Fruit fly (Drosophila melanogaster): ENCODE results near the gene CG10340.

Gene CG10340

dm6 chr3R:16615009-16615408, 818 bp upstream of the CG10340 start, which contains the start of gene CG17562:
Gene CG17562 (plus strand): TSS chr3R:16615309.
- TF ChIP-seq CG8159 (tag; optimal IDR thresholded peaks at IDR 0.05) (no peak), rn (GFP tag; IDR thresholded peaks at IDR 0.05) (no peak), CG32121 (GFP tag; IDR thresholded peaks at IDR 0.05) (no peak)

dm6 chr3R:16613300-16613699, 891 bp downstream of the CG10340 start, which contains the start of gene CG12783:
Gene CG12783 (minus strand): TSS chr3R:16613400.
- TF ChIP-seq CG12605 (GFP tag; IDR thresholded peaks at IDR 0.05) = no peak
- TF ChIP-seq CG10348 (GFP tag; IDR thresholded peaks at IDR 0.05) = no peak
- no peak for TF ChIP-seq CG9948 (tag; optimal IDR thresholded peaks at IDR 0.05)
- TF ChIP-seq Pif1B (GFP tag; optimal IDR thresholded peaks at IDR 0.05) = no peak
- TF ChIP-seq CG14655 (GFP tag; optimal IDR thresholded peaks at IDR 0.05) = no peak
- TF ChIP-seq EcR (GFP tag; optimal IDR thresholded peaks at IDR 0.05) = no peak
- TF ChIP-seq Ets98B (GFP tag; IDR thresholded peaks at IDR 0.05) = no peak
- TF ChIP-seq D1 (tag; optimal IDR thresholded peaks at IDR 0.05) = no peak
- TF ChIP-seq CG13204 (GFP tag; optimal IDR thresholded peaks at IDR 0.05) = no peak
- no peak for TF ChIP-seq CG8159 (tag; optimal IDR thresholded peaks at IDR 0.05)
- TF ChIP-seq CG8301 (tag; optimal IDR thresholded peaks at IDR 0.05) = no peak
- TF ChIP-seq CG15710 (tag; optimal IDR thresholded peaks at IDR 0.05) = no peak
- no peak for TF ChIP-seq CG4496 (GFP tag; IDR thresholded peaks at IDR 0.05)
- no peak for TF ChIP-seq CG32121 (GFP tag; IDR thresholded peaks at IDR 0.05)
- no peak for TF ChIP-seq gl (tag; optimal IDR thresholded peaks at IDR 0.05)
- no peak for TF ChIP-seq CG34367 (tag; optimal IDR thresholded peaks at IDR 0.05)
- TF ChIP-seq fd96Ca (GFP tag; IDR thresholded peaks at IDR 0.05) = no peak
- no peak for TF ChIP-seq Snoo (tag; optimal IDR thresholded peaks at IDR 0.05)
- TF ChIP-seq Pif1A (GFP tag; optimal IDR thresholded peaks at IDR 0.05) = no peak

- TF ChIP-seq EcR (GFP tag; optimal IDR thresholded peaks at IDR 0.05) = no peak
Observed at dm6 chr3R:16611240-16611639, 3.0 kb downstream of the CG10340 start.

- TF ChIP-seq CG34367 (tag; optimal IDR thresholded peaks at IDR 0.05) (no peak), CG32121 (GFP tag; IDR thresholded peaks at IDR 0.05) (no peak), CG14655 (GFP tag; optimal IDR thresholded peaks at IDR 0.05) (no peak), Pif1B (GFP tag; optimal IDR thresholded peaks at IDR 0.05) (no peak), CG10348 (GFP tag; IDR thresholded peaks at IDR 0.05) (no peak), Ets98B (GFP tag; IDR thresholded peaks at IDR 0.05) (no peak), rn (GFP tag; IDR thresholded peaks at IDR 0.05) (no peak), CG12605 (GFP tag; IDR thresholded peaks at IDR 0.05) (no peak), Pif1A (GFP tag; optimal IDR thresholded peaks at IDR 0.05) (no peak), EcR (GFP tag; optimal IDR thresholded peaks at IDR 0.05) (no peak), fd96Ca (GFP tag; IDR thresholded peaks at IDR 0.05) (no peak), CG17806 (tag; optimal IDR thresholded peaks at IDR 0.05) (no peak), CG4496 (GFP tag; IDR thresholded peaks at IDR 0.05) (no peak), CG15710 (tag; optimal IDR thresholded peaks at IDR 0.05) (no peak), D1 (tag; optimal IDR thresholded peaks at IDR 0.05) (no peak), Snoo (tag; optimal IDR thresholded peaks at IDR 0.05) (no peak), CG9948 (tag; optimal IDR thresholded peaks at IDR 0.05) (no peak)
Observed at dm6 chr3R:16608920-16609319, 5.3 kb downstream of the CG10340 start, which contains the start of gene NPF. Gene NPF (plus strand): TSS chr3R:16609220.

dm6 chr3R:16605929-16606328, 8.3 kb downstream of the CG10340 start:
- TF ChIP-seq Pif1A (GFP tag; optimal IDR thresholded peaks at IDR 0.05) = no peak
- TF ChIP-seq CG8159 (tag; optimal IDR thresholded peaks at IDR 0.05) = no peak
- no peak for TF ChIP-seq fd96Ca (GFP tag; IDR thresholded peaks at IDR 0.05)
- TF ChIP-seq Snoo (tag; optimal IDR thresholded peaks at IDR 0.05) = no peak
- TF ChIP-seq CG17806 (tag; optimal IDR thresholded peaks at IDR 0.05) = no peak
- no peak for TF ChIP-seq Pif1B (GFP tag; optimal IDR thresholded peaks at IDR 0.05)
- TF ChIP-seq CG15710 (tag; optimal IDR thresholded peaks at IDR 0.05) = no peak
- TF ChIP-seq CG12605 (GFP tag; IDR thresholded peaks at IDR 0.05) = no peak
- TF ChIP-seq CG4496 (GFP tag; IDR thresholded peaks at IDR 0.05) = no peak
- no peak for TF ChIP-seq gl (tag; optimal IDR thresholded peaks at IDR 0.05)
- no peak for TF ChIP-seq CG10348 (GFP tag; IDR thresholded peaks at IDR 0.05)
- TF ChIP-seq CG9948 (tag; optimal IDR thresholded peaks at IDR 0.05) = no peak
- no peak for TF ChIP-seq D1 (tag; optimal IDR thresholded peaks at IDR 0.05)
- TF ChIP-seq Ets98B (GFP tag; IDR thresholded peaks at IDR 0.05) = no peak

- TF ChIP-seq CG9948 (tag; optimal IDR thresholded peaks at IDR 0.05) (no peak), gl (tag; optimal IDR thresholded peaks at IDR 0.05) (no peak), CG8301 (tag; optimal IDR thresholded peaks at IDR 0.05) (no peak), CG13204 (GFP tag; optimal IDR thresholded peaks at IDR 0.05) (no peak), EcR (GFP tag; optimal IDR thresholded peaks at IDR 0.05) (no peak), Snoo (tag; optimal IDR thresholded peaks at IDR 0.05) (no peak), CG32121 (GFP tag; IDR thresholded peaks at IDR 0.05) (no peak), rn (GFP tag; IDR thresholded peaks at IDR 0.05) (no peak), D1 (tag; optimal IDR thresholded peaks at IDR 0.05) (no peak), CG4496 (GFP tag; IDR thresholded peaks at IDR 0.05) (no peak; the same call in 2 of the 3 replicates), fd96Ca (GFP tag; IDR thresholded peaks at IDR 0.05) (no peak), Ets98B (GFP tag; IDR thresholded peaks at IDR 0.05) (no peak), CG10348 (GFP tag; IDR thresholded peaks at IDR 0.05) (no peak), CG8159 (tag; optimal IDR thresholded peaks at IDR 0.05) (no peak), CG34367 (tag; optimal IDR thresholded peaks at IDR 0.05) (no peak), CG14655 (GFP tag; optimal IDR thresholded peaks at IDR 0.05) (no peak), CG12605 (GFP tag; IDR thresholded peaks at IDR 0.05) (no peak), Pif1A (GFP tag; optimal IDR thresholded peaks at IDR 0.05) (no peak), CG17806 (tag; optimal IDR thresholded peaks at IDR 0.05) (no peak)
Observed at dm6 chr3R:16604715-16605114, 9.5 kb downstream of the CG10340 start, which contains the start of gene CG10345. Gene CG10345 (minus strand): TSS chr3R:16604861.
